Worm (Caenorhabditis elegans): ENCODE results near the gene F52C9.3.

ce11 chrIII:5287877-5288276, 33.8 kb upstream of the F52C9.3 start, which contains the start of gene T15B12.1:
- TF ChIP-seq flh-1 (GFP tag; optimal IDR thresholded peaks at IDR 0.05) (no peak), nhr-76 (tag; optimal IDR thresholded peaks at IDR 0.05) (no peak)

Data from whole organism, mixed stage, embryonic.